Fruit fly (Drosophila melanogaster): ENCODE results near the gene sty.

The sty gene

dm6 chr3L:3380225-3381043, 44.3 kb downstream of the sty start (continued):
- no peak for TF ChIP-seq fd59A (GFP tag; optimal IDR thresholded peaks at IDR 0.05)
- TF ChIP-seq svp (GFP tag), result peak; percentile 44
- peak; percentile 33 for TF ChIP-seq Sox15 (GFP tag; optimal IDR thresholded peaks at IDR 0.05)
- peak; percentile 17 for TF ChIP-seq Ets96B (tag; optimal IDR thresholded peaks at IDR 0.05)
- peak; percentile 62; the same call in 2 of the 3 replicates for TF ChIP-seq CG6163 (GFP tag; IDR thresholded peaks at IDR 0.05)

- TF ChIP-seq Eip93F (GFP tag; optimal IDR thresholded peaks at IDR 0.05) (peak; percentile 33), CG3919 (GFP tag; optimal IDR thresholded peaks at IDR 0.05) (peak; percentile 68), pdm3 (GFP tag; optimal IDR thresholded peaks at IDR 0.05) (no peak), Eip75B (GFP tag; optimal IDR thresholded peaks at IDR 0.05) (peak; percentile 65), Met (GFP tag; optimal IDR thresholded peaks at IDR 0.05) (peak; percentile 85), net (GFP tag; optimal IDR thresholded peaks at IDR 0.05) (peak; percentile 73), CG6854 (GFP tag; optimal IDR thresholded peaks at IDR 0.05) (peak; percentile 82), OdsH (GFP tag; optimal IDR thresholded peaks at IDR 0.05) (no peak), CG8319 (GFP tag; optimal IDR thresholded peaks at IDR 0.05) (peak; percentile 67), CG11902 (GFP tag; optimal IDR thresholded peaks at IDR 0.05) (peak; percentile 51), CG8632 (GFP tag; optimal IDR thresholded peaks at IDR 0.05) (peak; percentile 79), salr (GFP tag; optimal IDR thresholded peaks at IDR 0.05) (peak in 1 of 2 experiments; percentile 5), fd85E (GFP tag; optimal IDR thresholded peaks at IDR 0.05) (peak; percentile 3), CG32006 (GFP tag; optimal IDR thresholded peaks at IDR 0.05) (no peak), svp (GFP tag) (peak; percentile 93), Lpt (GFP tag; optimal IDR thresholded peaks at IDR 0.05) (peak; percentile 54), CG10631 (GFP tag; optimal IDR thresholded peaks at IDR 0.05) (no peak), topi (GFP tag; optimal IDR thresholded peaks at IDR 0.05) (peak; percentile 86), CG15336 (GFP tag; IDR thresholded peaks at IDR 0.05) (peak; percentile 85), CG34406 (GFP tag; optimal IDR thresholded peaks at IDR 0.05) (peak; percentile 78), Blimp-1 (GFP tag; optimal IDR thresholded peaks at IDR 0.05) (peak; percentile 63), Ets96B (tag; optimal IDR thresholded peaks at IDR 0.05) (peak; percentile 68), CG8119 (GFP tag; IDR thresholded peaks at IDR 0.05) (peak; percentile 80), achi (GFP tag; optimal IDR thresholded peaks at IDR 0.05) (peak; percentile 64), Hr39 (GFP tag; optimal IDR thresholded peaks at IDR 0.05) (peak; percentile 78), spab (GFP tag; optimal IDR thresholded peaks at IDR 0.05) (no peak), CG11762 (GFP tag; optimal IDR thresholded peaks at IDR 0.05; ENCODE audit: insufficient read depth) (peak; percentile 51), lz (GFP tag; optimal IDR thresholded peaks at IDR 0.05) (peak; percentile 81), CG6276 (GFP tag; optimal IDR thresholded peaks at IDR 0.05) (no peak), Sox15 (GFP tag; optimal IDR thresholded peaks at IDR 0.05) (peak; percentile 47), esn (GFP tag; optimal IDR thresholded peaks at IDR 0.05) (peak; percentile 85), dsx (GFP tag; optimal IDR thresholded peaks at IDR 0.05; ENCODE audit: poor library complexity, severe bottlenecking) (peak; percentile 70), CG11294 (GFP tag; IDR thresholded peaks at IDR 0.05) (peak; percentile 51), CG3032 (tag; optimal IDR thresholded peaks at IDR 0.05) (peak; percentile 66), acj6 (GFP tag; optimal IDR thresholded peaks at IDR 0.05) (peak; percentile 72), CG16779 (tag; optimal IDR thresholded peaks at IDR 0.05) (no peak), CG9139 (GFP tag; optimal IDR thresholded peaks at IDR 0.05) (no peak), Sox102F (GFP tag; optimal IDR thresholded peaks at IDR 0.05) (no peak), Hr4 (GFP tag; optimal IDR thresholded peaks at IDR 0.05) (no peak), CG6808 (GFP tag; optimal IDR thresholded peaks at IDR 0.05) (no peak), CG6792 (GFP tag; optimal IDR thresholded peaks at IDR 0.05) (peak; percentile 80), CG6163 (GFP tag; IDR thresholded peaks at IDR 0.05) (peak; percentile 83), Gug (GFP tag; IDR thresholded peaks at IDR 0.05) (peak; percentile 53), CG7368 (GFP tag; optimal IDR thresholded peaks at IDR 0.05) (peak; percentile 55), ss (GFP tag; optimal IDR thresholded peaks at IDR 0.05) (peak in 1 of 2 experiments; percentile 67), CG10669 (GFP tag; optimal IDR thresholded peaks at IDR 0.05) (no peak), CG4318 (GFP tag; optimal IDR thresholded peaks at IDR 0.05) (no peak)
Measured at dm6 chr3L:3377965-3378292, 46.8 kb downstream of the sty start, which contains the start of gene Ids. Gene Ids (plus strand): TSS chr3L:3378268.
